Worm (Caenorhabditis elegans) whole organism, young adult: Measurements from ENCODE around the gene Y39H10B.2.

Source experiments
- D2030.7 ChIP-seq: fragments of 200-800 bp; sonication (Bioruptor generic); IDR thresholded peaks from 2 replicates; pipeline ENCODE4 v1.3.6; 2022; ENCODE audit warnings: missing genetic modification reagents, missing genetic modification characterization, missing compliant biosample characterization
- F37B4.10 ChIP-seq: fragments of 200-800 bp; sonication (Bioruptor generic); IDR thresholded peaks from 2 replicates; pipeline ENCODE4 v1.3.6; 2022; ENCODE audit warnings: missing genetic modification characterization, missing compliant biosample characterization
- F39B2.1 ChIP-seq: fragments of 200-800 bp; sonication (Bioruptor generic); IDR thresholded peaks from 2 replicates; pipeline ENCODE4 v1.3.6; 2022; ENCODE audit warnings: missing genetic modification reagents, missing genetic modification characterization, missing compliant biosample characterization
- F55B11.4 ChIP-seq: sonication (generic microtip); optimal IDR thresholded peaks from 2 replicates; lab custom pipeline; 2016; ENCODE audit warnings: missing compliant biosample characterization, missing genetic modification characterization, borderline replicate concordance; ENCODE audit not compliant: insufficient read depth
- T07F8.4 ChIP-seq: sonication (generic microtip); optimal IDR thresholded peaks from 2 replicates; lab custom pipeline; 2016; ENCODE audit warnings: mild to moderate bottlenecking, missing genetic modification characterization, moderate library complexity, missing compliant biosample characterization
- Y53F4B.3 ChIP-seq: fragments of 200-800 bp; sonication (Bioruptor generic); IDR thresholded peaks from 2 replicates; pipeline ENCODE4 v1.3.6; 2022; ENCODE audit warnings: missing genetic modification reagents, missing genetic modification characterization, missing compliant biosample characterization
- Y79H2A.3 ChIP-seq: fragments of 200-800 bp; sonication (Bioruptor generic); conservative IDR thresholded peaks from 2 replicates; pipeline ENCODE4 v1.3.6; 2022; ENCODE audit warnings: missing genetic modification reagents, missing genetic modification characterization, missing compliant biosample characterization
- Y95B8A.8 ChIP-seq: fragments of 200-800 bp; sonication (Bioruptor generic); IDR thresholded peaks from 2 replicates; pipeline ENCODE4 v1.3.6; 2022; ENCODE audit warnings: missing genetic modification reagents, missing genetic modification characterization, missing compliant biosample characterization
- aptf-3 ChIP-seq: fragments of 200-800 bp; sonication (Bioruptor generic); IDR thresholded peaks from 2 replicates; pipeline ENCODE4 v1.3.6; 2022; ENCODE audit warnings: missing genetic modification characterization, missing compliant biosample characterization
- atf-7 ChIP-seq: sonication (generic microtip); optimal IDR thresholded peaks from 2 replicates; lab custom pipeline; 2017; ENCODE audit warnings: mild to moderate bottlenecking, missing genetic modification characterization, missing compliant biosample characterization
- athp-1 ChIP-seq: sonication (generic microtip); optimal IDR thresholded peaks from 2 replicates; lab custom pipeline; 2017; ENCODE audit warnings: mild to moderate bottlenecking, missing genetic modification characterization, missing compliant biosample characterization
- bed-1 ChIP-seq: fragments of 200-800 bp; sonication (Bioruptor generic); IDR thresholded peaks from 2 replicates; pipeline ENCODE4 v1.3.6; 2022; ENCODE audit warnings: missing genetic modification reagents, missing genetic modification characterization, missing compliant biosample characterization
- bed-2 ChIP-seq: fragments of 200-800 bp; sonication (Bioruptor generic); IDR thresholded peaks from 2 replicates; pipeline ENCODE4 v1.3.6; 2022; ENCODE audit warnings: missing genetic modification reagents, missing genetic modification characterization, missing compliant biosample characterization
- ccch-3 ChIP-seq: fragments of 200-800 bp; sonication (Bioruptor generic); optimal IDR thresholded peaks from 2 replicates; lab custom pipeline; 2018; ENCODE audit warnings: mild to moderate bottlenecking, missing genetic modification characterization, missing compliant biosample characterization
- cebp-1 ChIP-seq, 2 experiments: fragments of 200-800 bp in 1 of 2; sonication (Bioruptor generic) in 1 of 2; sonication (generic microtip) in 1 of 2; IDR thresholded peaks in 1 of 2; optimal IDR thresholded peaks in 1 of 2; 2 replicates each; pipeline versions ENCODE4 v1.3.6 to Lab custom; 2017 to 2022; ENCODE audit warnings: missing compliant biosample characterization in 2 of 2, missing genetic modification characterization in 2 of 2, mild to moderate bottlenecking in 1 of 2, missing genetic modification reagents in 1 of 2, moderate library complexity in 1 of 2
- ceh-100 ChIP-seq: fragments of 200-800 bp; sonication (Bioruptor generic); IDR thresholded peaks from 2 replicates; pipeline ENCODE4 v1.3.6; 2022; ENCODE audit warnings: missing genetic modification reagents, missing genetic modification characterization, missing compliant biosample characterization
- ceh-27 ChIP-seq: fragments of 200-800 bp; sonication (Bioruptor generic); optimal IDR thresholded peaks from 2 replicates; lab custom pipeline; 2018; ENCODE audit warnings: mild to moderate bottlenecking, missing genetic modification characterization, moderate library complexity, missing compliant biosample characterization
- ceh-58 ChIP-seq: fragments of 200-800 bp; sonication (Bioruptor generic); IDR thresholded peaks from 2 replicates; pipeline ENCODE4 v1.3.6; 2022; ENCODE audit warnings: missing genetic modification characterization, missing compliant biosample characterization
- die-1 ChIP-seq: sonication (generic microtip); optimal IDR thresholded peaks from 2 replicates; lab custom pipeline; 2016; ENCODE audit warnings: missing genotype, mild to moderate bottlenecking, missing genetic modification characterization, missing compliant biosample characterization
- dpff-1 ChIP-seq: sonication (generic microtip); optimal IDR thresholded peaks from 2 replicates; lab custom pipeline; 2017; ENCODE audit warnings: mild to moderate bottlenecking, missing genetic modification characterization, missing compliant biosample characterization
- egl-18 ChIP-seq: fragments of 200-800 bp; sonication (Bioruptor generic); IDR thresholded peaks from 2 replicates; pipeline ENCODE4 v1.3.6; 2022; ENCODE audit warnings: missing genetic modification reagents, missing genetic modification characterization, missing compliant biosample characterization
- hlh-26 ChIP-seq: fragments of 200-800 bp; sonication (Bioruptor generic); conservative IDR thresholded peaks from 2 replicates; pipeline ENCODE4 v1.3.6; 2022; ENCODE audit warnings: missing genetic modification reagents, missing genetic modification characterization, missing compliant biosample characterization
- hmg-1.2 ChIP-seq: fragments of 200-800 bp; sonication (Bioruptor generic); IDR thresholded peaks from 2 replicates; pipeline ENCODE4 v1.3.6; 2022; ENCODE audit warnings: missing genetic modification reagents, missing genetic modification characterization, missing compliant biosample characterization
- hmg-20 ChIP-seq: fragments of 200-800 bp; sonication (Bioruptor generic); IDR thresholded peaks from 2 replicates; pipeline ENCODE4 v1.3.6; 2022; ENCODE audit warnings: missing genetic modification reagents, missing genetic modification characterization, missing compliant biosample characterization
- lin-35 ChIP-seq, 3 experiments: fragments of 150-350 bp in 2 of 3; sonication (generic microtip) in 1 of 3; optimal IDR thresholded peaks; 2 replicates each; lab custom pipeline; 2014 to 2018; ENCODE audit warnings: missing biosample characterization in 3 of 3, missing genetic modification characterization in 3 of 3, missing genetic modification reagents in 3 of 3
- lin-40 ChIP-seq: sonication (generic microtip); optimal IDR thresholded peaks from 2 replicates; lab custom pipeline; 2016; ENCODE audit warnings: missing genetic modification characterization, mild to moderate bottlenecking, missing compliant biosample characterization, missing genotype, missing genetic modification reagents
- madf-10 ChIP-seq: sonication (generic microtip); optimal IDR thresholded peaks from 2 replicates; lab custom pipeline; 2016; ENCODE audit warnings: mild to moderate bottlenecking, missing genetic modification characterization, missing compliant biosample characterization
- nfyb-1 ChIP-seq: fragments of 200-800 bp; sonication (Bioruptor generic); IDR thresholded peaks from 2 replicates; pipeline ENCODE4 v1.3.6; 2022; ENCODE audit warnings: missing genetic modification reagents, missing genetic modification characterization, missing compliant biosample characterization
- nhr-179 ChIP-seq: sonication (generic microtip); optimal IDR thresholded peaks from 2 replicates; lab custom pipeline; 2016; ENCODE audit warnings: mild to moderate bottlenecking, missing genetic modification characterization, missing compliant biosample characterization
- nhr-80 ChIP-seq: sonication (generic microtip); optimal IDR thresholded peaks from 2 replicates; lab custom pipeline; 2016; ENCODE audit warnings: missing genetic modification characterization, missing compliant biosample characterization
- pbrm-1 ChIP-seq: fragments of 200-800 bp; sonication (Bioruptor generic); IDR thresholded peaks from 2 replicates; pipeline ENCODE4 v1.3.6; 2022; ENCODE audit warnings: missing genetic modification reagents, missing genetic modification characterization, missing compliant biosample characterization
- rcor-1 ChIP-seq: fragments of 200-800 bp; sonication (Bioruptor generic); IDR thresholded peaks from 2 replicates; pipeline ENCODE4 v1.3.6; 2022; ENCODE audit warnings: missing genetic modification reagents, missing genetic modification characterization, missing compliant biosample characterization
- snpc-1.3 ChIP-seq: sonication (generic microtip); optimal IDR thresholded peaks from 2 replicates; lab custom pipeline; 2017; ENCODE audit warnings: missing genetic modification characterization, mild to moderate bottlenecking, missing compliant biosample characterization, antibody characterized with exemption, moderate library complexity, missing genotype, missing genetic modification reagents; ENCODE audit not compliant: insufficient read depth
- sptf-2 ChIP-seq: fragments of 200-800 bp; sonication (Bioruptor generic); optimal IDR thresholded peaks from 2 replicates; lab custom pipeline; 2018; ENCODE audit warnings: mild to moderate bottlenecking, missing genetic modification characterization, missing compliant biosample characterization
- tbp1 ChIP-seq: fragments of 200-800 bp; sonication (Bioruptor generic); optimal IDR thresholded peaks from 2 replicates; lab custom pipeline; 2018; ENCODE audit warnings: mild to moderate bottlenecking, missing genetic modification characterization, missing compliant biosample characterization
- tlf-1 ChIP-seq: fragments of 200-800 bp; sonication (Bioruptor generic); optimal IDR thresholded peaks from 2 replicates; lab custom pipeline; 2018; ENCODE audit warnings: mild to moderate bottlenecking, missing genetic modification characterization, missing compliant biosample characterization
- zfh-2 ChIP-seq: fragments of 200-800 bp; sonication (Bioruptor generic); conservative IDR thresholded peaks from 2 replicates; pipeline ENCODE4 v1.3.6; 2022; ENCODE audit warnings: missing genetic modification reagents, missing genetic modification characterization, missing compliant biosample characterization
- ztf-22 ChIP-seq: fragments of 200-800 bp; sonication (Bioruptor generic); optimal IDR thresholded peaks from 2 replicates; lab custom pipeline; 2018; ENCODE audit warnings: mild to moderate bottlenecking, missing genetic modification characterization, moderate library complexity, missing compliant biosample characterization

Gene Y39H10B.2

DNA sequence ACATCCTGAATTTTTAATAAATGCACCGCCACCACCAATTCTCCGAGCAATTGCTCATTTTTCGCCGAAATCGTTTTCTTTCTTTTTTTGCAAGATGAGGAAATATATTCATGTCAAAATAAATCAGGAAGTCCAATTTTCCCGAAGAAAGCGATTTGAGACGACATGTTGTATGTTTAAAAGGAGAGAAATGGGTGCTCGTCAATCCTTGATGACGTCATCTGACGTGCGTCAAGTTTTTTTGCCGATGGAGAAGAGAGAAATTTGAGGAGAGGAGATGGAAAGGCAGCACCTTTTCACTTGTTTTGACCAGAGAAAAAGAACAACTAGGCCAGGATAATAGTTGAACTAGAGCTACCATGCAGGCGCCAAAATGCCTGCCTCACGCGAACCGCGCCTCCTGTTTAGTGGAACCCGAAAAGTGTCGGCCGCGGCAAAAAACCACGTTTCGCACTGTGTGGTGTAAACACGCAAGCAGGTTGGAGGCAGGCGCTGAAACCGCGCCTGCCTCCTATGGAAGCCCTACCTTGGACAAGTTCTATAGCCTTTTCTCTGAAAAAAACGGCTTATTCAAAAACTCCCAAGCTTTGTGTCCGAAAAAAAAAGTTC, 47.8 kb downstream of the Y39H10B.2 start (continued):
- TF ChIP-seq pbrm-1 (GFP tag; lab: Robert Waterston, UW) (no peak), bed-1 (no peak), ceh-58 (GFP tag; lab: Robert Waterston, UW) (no peak), hmg-20 (GFP tag; lab: Robert Waterston, UW) (no peak), F55B11.4 (tag; lab: Kevin White, UChicago) (no peak), T07F8.4 (tag; lab: Kevin White, UChicago) (no peak), aptf-3 (GFP tag; lab: Robert Waterston, UW) (no peak), egl-18 (no peak), hlh-26 (GFP tag; lab: Robert Waterston, UW) (no peak), sptf-2 (GFP tag; lab: Kevin White, UChicago) (no peak)

DNA sequence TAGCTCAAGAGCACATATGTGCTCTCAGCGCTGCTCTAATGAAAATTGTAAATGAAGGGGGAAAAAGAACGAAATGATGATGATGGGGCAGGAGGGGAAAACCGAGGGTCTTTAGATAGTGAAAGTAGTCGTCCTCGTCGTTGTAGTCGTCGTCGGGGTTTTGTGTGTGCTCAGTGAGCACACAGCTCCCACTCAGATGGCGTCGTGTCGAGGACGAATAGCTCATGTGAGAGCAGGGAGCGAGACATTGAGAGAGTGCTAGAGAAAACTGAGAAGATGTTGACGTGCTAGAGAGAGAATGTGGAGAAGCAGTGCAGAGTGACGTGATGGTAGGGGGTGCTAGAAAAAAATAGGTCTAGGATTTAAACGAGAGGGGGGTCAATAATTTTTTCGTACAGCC, 49.2 kb downstream of the Y39H10B.2 start:
- TF ChIP-seq nhr-179 (tag; lab: Kevin White, UChicago): no peak
- TF ChIP-seq ceh-100 (GFP tag; lab: Robert Waterston, UW): no peak
- peak; percentile 61 for TF ChIP-seq ceh-27
- no peak for TF ChIP-seq die-1 (tag; lab: Kevin White, UChicago)
- TF ChIP-seq cebp-1 (GFP tag; IDR thresholded peaks at IDR 0.05; lab: Robert Waterston, UW): no peak
- no peak for TF ChIP-seq cebp-1 (tag; optimal IDR thresholded peaks at IDR 0.05; lab: Kevin White, UChicago)
- TF ChIP-seq ccch-3 (GFP tag; lab: Kevin White, UChicago): no peak
- no peak for TF ChIP-seq ztf-22 (GFP tag; lab: Kevin White, UChicago)
- no peak for TF ChIP-seq bed-2
- TF ChIP-seq rcor-1 (GFP tag; lab: Robert Waterston, UW): no peak
- 0 out of 2 replicates have a peak, but pooled peaks have one; percentile 39 for TF ChIP-seq zfh-2 (GFP tag; lab: Robert Waterston, UW)
- TF ChIP-seq T07F8.4 (tag; lab: Kevin White, UChicago): no peak
- TF ChIP-seq dpff-1 (tag; lab: Kevin White, UChicago): no peak
- TF ChIP-seq lin-40 (tag; lab: Kevin White, UChicago): no peak
- no peak for TF ChIP-seq atf-7
- TF ChIP-seq athp-1 (tag; lab: Kevin White, UChicago): no peak
- TF ChIP-seq Y53F4B.3 (GFP tag; lab: Robert Waterston, UW): no peak
- TF ChIP-seq hmg-1.2 (GFP tag; lab: Robert Waterston, UW): no peak
- no peak for TF ChIP-seq F37B4.10 (GFP tag; lab: Robert Waterston, UW)
- TF ChIP-seq D2030.7 (GFP tag; lab: Robert Waterston, UW): no peak
- TF ChIP-seq Y79H2A.3 (GFP tag; lab: Robert Waterston, UW): no peak
- peak in 1 of 3 experiments; percentile 17 for TF ChIP-seq lin-35 (GFP tag; optimal IDR thresholded peaks at IDR 0.05; lab: Kevin White, UChicago)
- TF ChIP-seq tbp1 (GFP tag; lab: Kevin White, UChicago): no peak
- TF ChIP-seq madf-10: no peak
- no peak for TF ChIP-seq pbrm-1 (GFP tag; lab: Robert Waterston, UW)
- TF ChIP-seq tlf-1: no peak
- TF ChIP-seq nfyb-1 (GFP tag; lab: Robert Waterston, UW): 0 out of 2 replicates have a peak, but pooled peaks have one; percentile 25
- TF ChIP-seq F39B2.1: no peak
- no peak for TF ChIP-seq snpc-1.3 (tag; lab: Kevin White, UChicago)
- no peak for TF ChIP-seq nhr-80 (tag; lab: Kevin White, UChicago)
- no peak for TF ChIP-seq Y95B8A.8 (GFP tag; lab: Robert Waterston, UW)
